Fruit fly (Drosophila melanogaster): ENCODE data around the gene CG7778.

CG7778 gene

dm6 chr2L:8376717-8377116 is 30.3 kb downstream of the CG7778 start, which contains the start of the genes CG13390 and CG17294 (continued):
- TF ChIP-seq CG12219 (GFP tag; optimal IDR thresholded peaks at IDR 0.05) (peak; percentile 99), tll (GFP tag; optimal IDR thresholded peaks at IDR 0.05) (peak in 1 of 2 experiments; percentile 84), CG14667 (GFP tag; IDR thresholded peaks at IDR 0.05) (peak; percentile 99), CG2712 (tag; optimal IDR thresholded peaks at IDR 0.05) (peak; percentile 100), phol (tag; optimal IDR thresholded peaks at IDR 0.05) (peak; percentile 99), CG4820 (GFP tag; optimal IDR thresholded peaks at IDR 0.05) (peak; percentile 98), gt (GFP tag; IDR thresholded peaks at IDR 0.05) (peak; percentile 99), sim (GFP tag; IDR thresholded peaks at IDR 0.05) (peak; percentile 99), Dfd (GFP tag; optimal IDR thresholded peaks at IDR 0.05) (no peak), Pdp1 (GFP tag; optimal IDR thresholded peaks at IDR 0.05) (peak; percentile 96 to 97), insv (GFP tag; optimal IDR thresholded peaks at IDR 0.05) (peak in 1 of 2 experiments; percentile 87), CHES-1-like (GFP tag; optimal IDR thresholded peaks at IDR 0.05) (peak; percentile 87), Xbp1 (GFP tag; optimal IDR thresholded peaks at IDR 0.05) (peak; percentile 100), mam (GFP tag; optimal IDR thresholded peaks at IDR 0.05) (peak; percentile 97), tgo (GFP tag; IDR thresholded peaks at IDR 0.05) (peak; percentile 100), MESR4 (GFP tag; optimal IDR thresholded peaks at IDR 0.05) (peak; percentile 82), CG9437 (GFP tag; optimal IDR thresholded peaks at IDR 0.05) (peak; percentile 95), CG12659 (GFP tag; optimal IDR thresholded peaks at IDR 0.05) (peak; percentile 100), pita (GFP tag; optimal IDR thresholded peaks at IDR 0.05) (no peak), fd3F (GFP tag; optimal IDR thresholded peaks at IDR 0.05) (peak; percentile 100), klu (GFP tag; IDR thresholded peaks at IDR 0.05) (peak; percentile 99), unpg (GFP tag; optimal IDR thresholded peaks at IDR 0.05) (peak; percentile 100), CG7963 (GFP tag; IDR thresholded peaks at IDR 0.05; ENCODE audit: partially characterized antibody) (peak; percentile 58), dati (GFP tag; IDR thresholded peaks at IDR 0.05) (peak; percentile 98), usp (GFP tag; optimal IDR thresholded peaks at IDR 0.05) (no peak), Camta (GFP tag; optimal IDR thresholded peaks at IDR 0.05) (peak; percentile 96), gce (GFP tag; IDR thresholded peaks at IDR 0.05) (peak; percentile 100), chinmo (GFP tag; IDR thresholded peaks at IDR 0.05; ENCODE audit: partially characterized antibody) (peak; percentile 57; the same call in 1 of the 4 replicates), onecut (GFP tag; IDR thresholded peaks at IDR 0.05) (peak; percentile 99), CG8089 (GFP tag; optimal IDR thresholded peaks at IDR 0.05) (peak; percentile 81), danr (GFP tag; IDR thresholded peaks at IDR 0.05) (peak; percentile 99), BEAF-32 (GFP tag; optimal IDR thresholded peaks at IDR 0.05) (peak; percentile 75), Bdp1 (GFP tag; optimal IDR thresholded peaks at IDR 0.05) (peak; percentile 88), disco-r (GFP tag; optimal IDR thresholded peaks at IDR 0.05) (peak; percentile 87), Doc3 (GFP tag; IDR thresholded peaks at IDR 0.05; ENCODE audit: partially characterized antibody) (peak; percentile 75), CG18619 (GFP tag; optimal IDR thresholded peaks at IDR 0.05) (peak; percentile 99), vvl (GFP tag; IDR thresholded peaks at IDR 0.05) (peak; percentile 100), Lim3 (GFP tag; IDR thresholded peaks at IDR 0.05) (peak; percentile 98), so (GFP tag; IDR thresholded peaks at IDR 0.05) (peak; percentile 100), sima (GFP tag; optimal IDR thresholded peaks at IDR 0.05) (peak; percentile 89), Bteb2 (GFP tag; optimal IDR thresholded peaks at IDR 0.05) (peak; percentile 98), CG2116 (GFP tag; optimal IDR thresholded peaks at IDR 0.05) (peak; percentile 92), CG5245 (GFP tag; optimal IDR thresholded peaks at IDR 0.05) (peak; percentile 98), fd96Cb (tag; optimal IDR thresholded peaks at IDR 0.05) (peak; percentile 100), CG3995 (GFP tag; optimal IDR thresholded peaks at IDR 0.05) (peak; percentile 90), Hr78 (GFP tag; optimal IDR thresholded peaks at IDR 0.05) (peak in 1 of 2 experiments; percentile 97), wek (GFP tag; optimal IDR thresholded peaks at IDR 0.05) (peak; percentile 94), Hsf (GFP tag; optimal IDR thresholded peaks at IDR 0.05) (peak; percentile 98), CG10543 (GFP tag; optimal IDR thresholded peaks at IDR 0.05) (peak; percentile 98), CG17829 (tag; optimal IDR thresholded peaks at IDR 0.05) (peak; percentile 100)

All from whole organism, embryonic.